Worm (Caenorhabditis elegans) whole organism, L4 larva: ENCODE results near the gene far-5.

ENCODE experiments used
- ama-1 ChIP-seq: fragments of 150-350 bp; optimal IDR thresholded peaks from 2 replicates; lab custom pipeline; 2014; ENCODE audit warnings: inconsistent platforms, mixed read lengths
- ceh-82 ChIP-seq: sonication (generic microtip); optimal IDR thresholded peaks from 2 replicates; lab custom pipeline; 2017; ENCODE audit warnings: missing biosample characterization, missing genetic modification characterization
- daf-19 ChIP-seq: fragments of 200-800 bp; sonication (Bioruptor generic); conservative IDR thresholded peaks from 2 replicates; pipeline ENCODE4 v1.3.6; 2022; ENCODE audit warnings: missing genetic modification characterization, missing compliant biosample characterization
- dpl-1 ChIP-seq: fragments of 150-350 bp; optimal IDR thresholded peaks from 2 replicates; lab custom pipeline; 2014; ENCODE audit warnings: missing biosample characterization, missing genetic modification reagents, missing genetic modification characterization
- jun-1 ChIP-seq: fragments of 150-350 bp; optimal IDR thresholded peaks from 2 replicates; lab custom pipeline; 2014; ENCODE audit warnings: missing biosample characterization, missing genetic modification reagents, missing genetic modification characterization
- lin-15B ChIP-seq: fragments of 150-350 bp; sonication (generic microtip); optimal IDR thresholded peaks from 3 replicates; lab custom pipeline; 2014; ENCODE audit warnings: missing biosample characterization, missing genetic modification characterization
- lin-39 ChIP-seq: fragments of 150-350 bp; optimal IDR thresholded peaks from 2 replicates; lab custom pipeline; 2014; ENCODE audit warnings: missing biosample characterization, missing genetic modification reagents, missing genetic modification characterization
- lir-3 ChIP-seq: sonication (generic microtip); optimal IDR thresholded peaks from 2 replicates; lab custom pipeline; 2016; ENCODE audit warnings: mild to moderate bottlenecking, missing genetic modification characterization, missing compliant biosample characterization
- mep-1 ChIP-seq: fragments of 150-350 bp; sonication (generic microtip); optimal IDR thresholded peaks from 3 replicates; lab custom pipeline; 2014; ENCODE audit warnings: missing biosample characterization, missing genetic modification characterization
- unc-62 ChIP-seq, 3 experiments: fragments of 150-350 bp in 1 of 3; sonication (generic microtip); optimal IDR thresholded peaks in 2 of 3; peaks in 1 of 3; 1 replicate in 1 of 3; 2 replicates in 2 of 3; lab custom pipeline; 2014 to 2017; ENCODE audit warnings: missing biosample characterization in 3 of 3, missing genetic modification characterization in 3 of 3, missing genetic modification reagents in 3 of 3, missing genotype in 1 of 3
- vab-7 ChIP-seq: fragments of 200-800 bp; sonication (Bioruptor generic); IDR thresholded peaks from 2 replicates; pipeline ENCODE4 v1.3.6; 2022; ENCODE audit warnings: missing genetic modification reagents, missing genetic modification characterization, missing compliant biosample characterization
- zag-1 ChIP-seq: fragments of 150-350 bp; optimal IDR thresholded peaks from 2 replicates; lab custom pipeline; 2014; ENCODE audit warnings: missing biosample characterization, missing genetic modification characterization
- zip-2 ChIP-seq: fragments of 150-350 bp; optimal IDR thresholded peaks from 2 replicates; lab custom pipeline; 2014; ENCODE audit warnings: missing biosample characterization, missing genetic modification characterization

ce11 chrV:13033223-13033622 is 37.9 kb downstream of the far-5 start, which contains the start of gene W07G4.1:
- no peak for TF ChIP-seq ceh-82 (tag; lab: Kevin White, UChicago)
- TF ChIP-seq lin-15B (tag; lab: Kevin White, UChicago), result no peak
- no peak for TF ChIP-seq zip-2 (tag; lab: Kevin White, UChicago)
- no peak for TF ChIP-seq unc-62 (GFP tag; optimal IDR thresholded peaks at IDR 0.05 in 1 of 2; lab: Kevin White, UChicago)
- no peak for TF ChIP-seq unc-62 (tag; optimal IDR thresholded peaks at IDR 0.05; lab: Kevin White, UChicago)
- TF ChIP-seq dpl-1 (GFP tag; lab: Kevin White, UChicago), result no peak
- TF ChIP-seq mep-1 (tag; lab: Kevin White, UChicago), result no peak
- no peak for TF ChIP-seq lin-39 (tag; lab: Kevin White, UChicago)
- TF ChIP-seq ama-1 (lab: Kevin White, UChicago), result no peak
- TF ChIP-seq vab-7, result no peak
- TF ChIP-seq lir-3 (tag; lab: Kevin White, UChicago), result no peak
- TF ChIP-seq jun-1 (tag; lab: Kevin White, UChicago), result no peak
- TF ChIP-seq zag-1 (tag; lab: Kevin White, UChicago), result no peak
- TF ChIP-seq daf-19 (GFP tag; lab: Robert Waterston, UW), result no peak
